Worm (Caenorhabditis elegans) whole organism, L1 larva: ENCODE measurements around the gene C17E7.12.

Experiments
- Y116A8C.19 ChIP-seq: sonication (generic microtip); optimal IDR thresholded peaks from 2 replicates; lab custom pipeline; 2016; ENCODE audit warnings: missing compliant biosample characterization, missing genetic modification characterization, borderline replicate concordance
- alr-1 ChIP-seq: fragments of 200-800 bp; sonication (Bioruptor generic); optimal IDR thresholded peaks from 2 replicates; lab custom pipeline; 2018; ENCODE audit warnings: borderline replicate concordance, mild to moderate bottlenecking, missing genetic modification characterization, missing compliant biosample characterization
- ama-1 ChIP-seq: fragments of 150-350 bp; optimal IDR thresholded peaks from 2 replicates; lab custom pipeline; 2014
- ceh-82 ChIP-seq, 3 experiments: fragments of 150-350 bp in 1 of 3; sonication (generic microtip) in 2 of 3; optimal IDR thresholded peaks; 2 replicates each; lab custom pipeline; 2014 to 2017; ENCODE audit warnings: missing biosample characterization in 3 of 3, missing genetic modification characterization in 3 of 3
- ces-1 ChIP-seq: fragments of 150-350 bp; optimal IDR thresholded peaks from 2 replicates; lab custom pipeline; 2014; ENCODE audit warnings: missing biosample characterization, missing genetic modification reagents, missing genetic modification characterization
- egl-13 ChIP-seq: sonication (generic microtip); optimal IDR thresholded peaks from 2 replicates; lab custom pipeline; 2016; ENCODE audit warnings: missing genotype, missing genetic modification reagents, missing genetic modification characterization, missing compliant biosample characterization
- mep-1 ChIP-seq: fragments of 150-350 bp; optimal IDR thresholded peaks from 2 replicates; lab custom pipeline; 2014; ENCODE audit warnings: missing biosample characterization, missing genetic modification characterization
- nhr-19 ChIP-seq: fragments of 200-800 bp; sonication (Bioruptor generic); conservative IDR thresholded peaks from 2 replicates; pipeline ENCODE4 v1.3.6; 2022; ENCODE audit warnings: missing genetic modification characterization, missing compliant biosample characterization
- pag-3 ChIP-seq: sonication (generic microtip); optimal IDR thresholded peaks from 2 replicates; lab custom pipeline; 2017; ENCODE audit warnings: missing genetic modification characterization, mild to moderate bottlenecking, missing compliant biosample characterization, antibody characterized with exemption, borderline replicate concordance; ENCODE audit not compliant: insufficient read depth
- vab-15 ChIP-seq: sonication (generic microtip); optimal IDR thresholded peaks from 2 replicates; lab custom pipeline; 2017; ENCODE audit warnings: missing genotype, mild to moderate bottlenecking, missing genetic modification characterization, missing compliant biosample characterization
- ztf-11 ChIP-seq, 2 experiments: sonication (generic microtip); optimal IDR thresholded peaks; 2 replicates each; lab custom pipeline; 2016 to 2017; ENCODE audit warnings: missing genetic modification characterization in 2 of 2, missing biosample characterization in 1 of 2, missing compliant biosample characterization in 1 of 2

- TF ChIP-seq ztf-11 (tag; optimal IDR thresholded peaks at IDR 0.05; lab: Kevin White, UChicago) (no peak), ceh-82 (tag; optimal IDR thresholded peaks at IDR 0.05; lab: Kevin White, UChicago) (no peak), alr-1 (tag; lab: Kevin White, UChicago) (no peak), ces-1 (GFP tag; lab: Kevin White, UChicago) (no peak), pag-3 (tag; lab: Kevin White, UChicago) (no peak), ama-1 (lab: Kevin White, UChicago) (no peak), mep-1 (no peak), egl-13 (tag; lab: Kevin White, UChicago) (no peak), nhr-19 (no peak), Y116A8C.19 (tag; lab: Kevin White, UChicago) (no peak), vab-15 (tag; lab: Kevin White, UChicago) (no peak)
These were observed 29.8 kb upstream of the C17E7.12 start, which contains the start of gene srx-65 for ce11 chrV:3921635-3922034.
